Fruit fly (Drosophila melanogaster) whole organism, adult: ENCODE measurements around the gene CG9154.

ENCODE experiments used
- CG12768 ChIP-seq: fragments of 200-800 bp; sonication (Bioruptor generic); optimal IDR thresholded peaks from 2 replicates; lab custom pipeline; 2017; ENCODE audit warnings: missing biosample characterization, missing genetic modification characterization, mild to moderate bottlenecking, moderate library complexity, missing genetic modification reagents
- CG14711 ChIP-seq: fragments of 200-800 bp; sonication (Bioruptor generic); optimal IDR thresholded peaks from 2 replicates; lab custom pipeline; 2018; ENCODE audit warnings: missing biosample characterization, mild to moderate bottlenecking, missing genetic modification characterization, moderate library complexity
- CG1620 ChIP-seq: fragments of 200-800 bp; sonication (Bioruptor generic); optimal IDR thresholded peaks from 2 replicates; lab custom pipeline; 2016; ENCODE audit warnings: missing biosample characterization, missing genetic modification characterization
- CG33017 ChIP-seq: fragments of 200-800 bp; sonication (Bioruptor generic); optimal IDR thresholded peaks from 2 replicates; lab custom pipeline; 2018; ENCODE audit warnings: missing biosample characterization, mild to moderate bottlenecking, missing genetic modification characterization, moderate library complexity
- CG5204 ChIP-seq: fragments of 200-800 bp; sonication (Bioruptor generic); optimal IDR thresholded peaks from 2 replicates; lab custom pipeline; 2016; ENCODE audit warnings: missing biosample characterization, missing genetic modification characterization
- CG7045 ChIP-seq: fragments of 200-800 bp; sonication (Bioruptor generic); optimal IDR thresholded peaks from 2 replicates; lab custom pipeline; 2017; ENCODE audit warnings: missing biosample characterization, mild to moderate bottlenecking, missing genetic modification characterization
- CG7101 ChIP-seq: fragments of 200-800 bp; sonication (Bioruptor generic); optimal IDR thresholded peaks from 2 replicates; lab custom pipeline; 2018; ENCODE audit warnings: missing biosample characterization, mild to moderate bottlenecking, missing genetic modification characterization, moderate library complexity
- Clk ChIP-seq: fragments of 200-800 bp; sonication (Bioruptor generic); optimal IDR thresholded peaks from 2 replicates; lab custom pipeline; 2017; ENCODE audit warnings: missing biosample characterization, missing genetic modification characterization
- Crg-1 ChIP-seq: fragments of 200-800 bp; sonication (Bioruptor generic); optimal IDR thresholded peaks from 2 replicates; lab custom pipeline; 2016; ENCODE audit warnings: missing biosample characterization, missing genetic modification characterization
- Hr96 ChIP-seq: fragments of 200-800 bp; sonication (Bioruptor generic); optimal IDR thresholded peaks from 2 replicates; lab custom pipeline; 2016; ENCODE audit warnings: missing biosample characterization, missing genetic modification characterization
- bab1 ChIP-seq: fragments of 200-800 bp; sonication (Bioruptor generic); optimal IDR thresholded peaks from 3 replicates; lab custom pipeline; 2019; ENCODE audit warnings: missing biosample characterization, mild to moderate bottlenecking, missing genetic modification characterization, moderate library complexity
- cic ChIP-seq: fragments of 200-800 bp; sonication (Bioruptor generic); optimal IDR thresholded peaks from 2 replicates; lab custom pipeline; 2017; ENCODE audit warnings: missing biosample characterization, mild to moderate bottlenecking, missing genetic modification characterization, moderate library complexity
- cnc ChIP-seq, 2 experiments: fragments of >200 bp; optimal IDR thresholded peaks; 2 replicates each; lab custom pipeline; 2017
- ovo ChIP-seq: fragments of 200-800 bp; sonication (Bioruptor generic); optimal IDR thresholded peaks from 2 replicates; lab custom pipeline; 2016; ENCODE audit warnings: missing biosample characterization, missing genetic modification characterization
- toe ChIP-seq: fragments of 200-800 bp; sonication (Bioruptor generic); optimal IDR thresholded peaks from 2 replicates; lab custom pipeline; 2016; ENCODE audit warnings: missing biosample characterization, missing genetic modification characterization

CG9154 gene

DNA sequence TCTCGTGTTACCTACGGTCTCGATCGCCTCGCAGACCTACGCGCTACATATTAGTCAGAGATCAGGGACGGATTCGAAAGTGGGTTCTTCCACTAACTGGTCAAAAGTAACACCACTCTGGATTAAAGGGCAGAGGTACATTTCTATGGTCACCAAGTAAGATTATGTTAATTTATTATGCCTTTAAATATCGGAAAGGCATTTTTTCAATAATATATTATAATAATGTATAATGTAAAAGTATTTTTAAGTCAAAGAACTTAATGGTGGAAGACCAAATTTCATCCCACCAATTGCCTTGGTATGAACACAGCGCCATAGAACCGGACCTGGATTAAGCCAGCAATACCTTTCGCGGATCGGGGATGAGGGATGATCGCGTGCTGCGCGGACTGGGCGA, 47.7 kb downstream of the CG9154 start:
- TF ChIP-seq bab1 (GFP tag; lab: Kevin White, UChicago) = no peak
- TF ChIP-seq CG5204 (GFP tag; lab: Kevin White, UChicago) = no peak
- no peak for TF ChIP-seq cnc (optimal IDR thresholded peaks at IDR 0.05; lab: Kevin White, UChicago)
- TF ChIP-seq ovo = no peak

DNA sequence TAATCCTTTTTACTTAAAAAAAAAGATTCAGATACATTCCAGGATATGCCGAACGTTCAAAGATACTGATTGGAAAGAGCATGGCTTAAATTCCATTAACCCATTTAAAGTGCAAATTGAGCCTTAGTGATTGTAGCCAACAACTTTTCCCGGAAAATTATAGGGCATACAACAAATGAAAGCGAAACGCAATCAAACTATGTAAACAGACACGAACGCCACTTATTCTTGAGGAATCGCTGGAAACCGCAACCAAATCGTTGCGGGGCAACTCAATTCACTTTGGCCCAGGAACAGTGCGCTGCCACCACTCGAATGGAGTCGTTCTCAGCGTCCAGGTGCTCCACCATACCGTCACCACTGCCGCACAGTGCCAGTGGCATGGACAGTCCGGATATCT, 50.0 kb downstream of the CG9154 start, which contains the start of gene CG13996:
CG13996 (plus strand) TSS at position 301 of the 400 bp plus-strand sequence.
- TF ChIP-seq Clk (GFP tag; lab: Kevin White, UChicago) = no peak
- no peak for TF ChIP-seq Crg-1 (GFP tag; lab: Kevin White, UChicago)
- TF ChIP-seq CG7101 (tag; lab: Kevin White, UChicago) = no peak
- no peak for TF ChIP-seq toe (GFP tag; lab: Kevin White, UChicago)
- no peak for TF ChIP-seq CG1620 (GFP tag; lab: Kevin White, UChicago)
- TF ChIP-seq CG5204 (GFP tag; lab: Kevin White, UChicago) = no peak
- no peak for TF ChIP-seq CG14711 (tag; lab: Kevin White, UChicago)
- TF ChIP-seq Hr96 (GFP tag; lab: Kevin White, UChicago) = no peak
- no peak for TF ChIP-seq cnc (optimal IDR thresholded peaks at IDR 0.05; lab: Kevin White, UChicago)
- no peak for TF ChIP-seq CG33017 (tag; lab: Kevin White, UChicago)
- no peak for TF ChIP-seq ovo
- no peak for TF ChIP-seq CG12768 (GFP tag; lab: Kevin White, UChicago)
- no peak for TF ChIP-seq cic (GFP tag; lab: Kevin White, UChicago)
- TF ChIP-seq CG7045 (GFP tag; lab: Kevin White, UChicago) = no peak
